Worm (Caenorhabditis elegans): ENCODE results near the gene C50C3.12.

The C50C3.12 gene

DNA sequence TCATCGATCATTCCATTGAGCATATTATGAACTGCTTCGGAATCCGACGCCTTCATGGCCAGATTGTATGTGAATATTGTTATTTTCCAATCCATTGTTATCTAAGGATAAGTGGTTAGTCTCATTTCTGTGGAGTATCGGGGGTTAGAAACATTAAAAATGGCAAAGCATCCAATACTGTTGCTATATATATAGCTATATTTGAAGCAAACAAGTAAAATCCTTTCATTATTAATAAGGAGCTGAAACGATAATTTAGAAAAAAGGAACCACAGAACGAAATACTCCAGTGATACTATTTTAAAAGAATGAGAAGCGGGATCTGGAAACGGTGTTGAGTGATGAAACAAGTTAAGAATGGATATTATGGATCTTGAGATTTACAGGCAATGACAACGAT lies 15.1 kb upstream of the C50C3.12 start, which contains the start of gene inpp-5K:
Gene inpp-5K, minus strand, starts transcription at position 101 of the 400 bp plus-strand sequence.
- TF ChIP-seq T20F7.1 (GFP tag; optimal IDR thresholded peaks at IDR 0.05) = peak; percentile 6
- no peak for TF ChIP-seq nhr-28 (tag; optimal IDR thresholded peaks at IDR 0.05)
- no peak for TF ChIP-seq duxl-1 (tag; optimal IDR thresholded peaks at IDR 0.05; ENCODE audit: poor library complexity)
- TF ChIP-seq dmd-8 (GFP tag; IDR thresholded peaks at IDR 0.05) = no peak
- no peak for TF ChIP-seq rbr-2 (tag; optimal IDR thresholded peaks at IDR 0.05)

DNA sequence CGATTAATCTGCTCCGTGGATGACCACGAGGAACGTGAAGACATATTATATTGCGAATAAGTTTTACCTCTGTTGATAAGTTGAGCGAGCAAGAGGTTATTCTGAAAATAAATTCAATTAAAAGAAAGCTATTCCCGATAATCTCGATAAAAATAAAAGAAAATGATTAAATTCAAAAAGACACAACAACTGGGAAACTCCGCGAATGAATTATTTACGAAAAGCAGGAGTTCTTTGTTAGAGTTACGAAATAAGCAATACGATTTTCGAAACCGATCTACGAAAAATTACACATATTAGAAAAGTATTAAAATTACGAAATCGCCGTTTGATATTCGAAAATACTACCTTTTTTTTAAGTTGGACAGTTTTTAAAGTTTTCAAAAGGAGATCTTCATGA lies 13.1 kb upstream of the C50C3.12 start, which contains the start of gene bath-42:
Gene bath-42, minus strand, starts transcription at position 101 of the 400 bp plus-strand sequence.
- no peak for TF ChIP-seq nhr-25 (tag; optimal IDR thresholded peaks at IDR 0.05; ENCODE audit: borderline replicate concordance, insufficient read depth)
- no peak for TF ChIP-seq F44E2.7 (GFP tag; IDR thresholded peaks at IDR 0.05)
- TF ChIP-seq zag-1 (tag; optimal IDR thresholded peaks at IDR 0.05) = no peak

DNA sequence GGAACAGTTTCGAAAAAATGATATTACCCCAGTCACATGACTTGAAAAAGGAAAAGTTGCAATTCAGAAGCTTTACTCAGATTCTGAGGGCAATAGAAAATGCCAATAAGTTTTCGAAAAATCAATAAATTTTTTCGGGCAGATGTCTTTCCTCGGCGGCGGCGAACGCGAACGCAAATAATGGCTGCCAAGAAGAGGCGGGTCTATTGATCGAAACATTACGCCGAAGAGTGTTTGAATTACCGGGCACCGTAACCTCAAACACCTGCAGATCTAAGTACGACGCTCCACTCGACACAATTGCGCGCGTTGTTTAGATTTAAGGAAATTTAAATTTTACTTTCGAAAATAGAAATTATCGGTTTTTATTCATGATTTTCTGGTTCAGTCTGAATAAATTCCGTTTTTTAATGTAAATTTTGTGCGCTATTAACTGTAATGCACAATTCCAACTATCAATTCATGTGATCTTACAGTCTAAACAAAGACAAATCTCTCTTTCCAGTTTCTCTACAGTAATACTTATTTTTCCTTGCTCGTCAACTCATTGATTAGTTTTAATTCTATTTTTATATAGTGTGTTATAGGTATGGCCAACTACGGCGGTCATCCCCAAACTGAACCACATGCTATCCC lies 12.5 kb upstream of the C50C3.12 start, which contains the start of gene prp-8:
Gene prp-8, plus strand, starts transcription at position 586 of the 636 bp plus-strand sequence.
- peak; percentile 83 for TF ChIP-seq hlh-11 (tag; optimal IDR thresholded peaks at IDR 0.05)
- peak; percentile 88 for TF ChIP-seq lin-13 (GFP tag; optimal IDR thresholded peaks at IDR 0.05)
- 0 out of 2 replicates have a peak, but pooled peaks have one; percentile 58 for TF ChIP-seq zfp-3 (GFP tag; conservative IDR thresholded peaks at IDR 0.05)
- peak; percentile 99 for TF ChIP-seq aha-1 (tag)
- TF ChIP-seq lin-38 (GFP tag; IDR thresholded peaks at IDR 0.05) = peak; percentile 79
- TF ChIP-seq ctbp-1 (GFP tag; IDR thresholded peaks at IDR 0.05) = peak; percentile 68
- TF ChIP-seq skn-1 (tag; optimal IDR thresholded peaks at IDR 0.05) = no peak
- TF ChIP-seq tra-1 (GFP tag; IDR thresholded peaks at IDR 0.05) = 0 out of 2 replicates have a peak, but pooled peaks have one; percentile 43
- peak; percentile 68; the same call in 1 of the 2 replicates for TF ChIP-seq ceh-20 (GFP tag; IDR thresholded peaks at IDR 0.05)
- TF ChIP-seq ceh-28 (tag; optimal IDR thresholded peaks at IDR 0.05) = peak; percentile 77
- TF ChIP-seq R02D3.7 (tag; optimal IDR thresholded peaks at IDR 0.05) = no peak
- no peak for TF ChIP-seq tag-97 (GFP tag; IDR thresholded peaks at IDR 0.05)
- TF ChIP-seq madf-9 (GFP tag; conservative IDR thresholded peaks at IDR 0.05) = no peak
- TF ChIP-seq hlh-30 (tag; optimal IDR thresholded peaks at IDR 0.05; ENCODE audit: insufficient read depth) = peak; percentile 91
- no peak for TF ChIP-seq F44E2.7 (GFP tag; IDR thresholded peaks at IDR 0.05)
- TF ChIP-seq Y75B8A.6 (GFP tag; IDR thresholded peaks at IDR 0.05) = peak; percentile 58; the same call in 1 of the 2 replicates
- peak; percentile 26; the same call in 1 of the 2 replicates for TF ChIP-seq vab-7 (GFP tag; IDR thresholded peaks at IDR 0.05)
- TF ChIP-seq arid-1 (GFP tag; conservative IDR thresholded peaks at IDR 0.05) = peak; percentile 74
- TF ChIP-seq dmd-9 (GFP tag; IDR thresholded peaks at IDR 0.05) = peak; percentile 50; the same call in 1 of the 2 replicates
- peak in 1 of 2 experiments; percentile 94 for TF ChIP-seq ZK546.5 (tag; optimal IDR thresholded peaks at IDR 0.05)
- peak; percentile 25 for TF ChIP-seq unc-130 (GFP tag; optimal IDR thresholded peaks at IDR 0.05)
- no peak for TF ChIP-seq mxl-2 (GFP tag; conservative IDR thresholded peaks at IDR 0.05)
- no peak for TF ChIP-seq egl-27 (tag; optimal IDR thresholded peaks at IDR 0.05)
- TF ChIP-seq F37D6.2 (tag; optimal IDR thresholded peaks at IDR 0.05) = peak; percentile 62
- TF ChIP-seq rbr-2 (tag; optimal IDR thresholded peaks at IDR 0.05) = peak; percentile 85
- TF ChIP-seq mep-1 (tag; optimal IDR thresholded peaks at IDR 0.05) = peak; percentile 90
- 0 out of 2 replicates have a peak, but pooled peaks have one; percentile 23 for TF ChIP-seq snpc-1.2 (GFP tag; IDR thresholded peaks at IDR 0.05)
- TF ChIP-seq hmg-1.1 (GFP tag; IDR thresholded peaks at IDR 0.05) = peak; percentile 76
- TF ChIP-seq lin-15B (tag; optimal IDR thresholded peaks at IDR 0.05) = peak; percentile 29
- peak; percentile 75 for TF ChIP-seq zfp-2 (tag; optimal IDR thresholded peaks at IDR 0.05)
- peak; percentile 31 for TF ChIP-seq spr-1 (tag; optimal IDR thresholded peaks at IDR 0.05)
- no peak for TF ChIP-seq php-3 (GFP tag; IDR thresholded peaks at IDR 0.05)
- peak; percentile 53; the same call in 1 of the 2 replicates for TF ChIP-seq egl-43 (GFP tag; IDR thresholded peaks at IDR 0.05)
- TF ChIP-seq nhr-25 (tag; optimal IDR thresholded peaks at IDR 0.05; ENCODE audit: borderline replicate concordance, insufficient read depth) = peak; percentile 87
- TF ChIP-seq dmd-8 (GFP tag; IDR thresholded peaks at IDR 0.05) = no peak
- peak; percentile 89 for TF ChIP-seq nhr-6 (tag; optimal IDR thresholded peaks at IDR 0.05)
- no peak for TF ChIP-seq lin-29 (GFP tag; IDR thresholded peaks at IDR 0.05)
- peak; percentile 95 for TF ChIP-seq mes-2 (tag; optimal IDR thresholded peaks at IDR 0.05; ENCODE audit: poor library complexity, severe bottlenecking)
- TF ChIP-seq ceh-44 (GFP tag; IDR thresholded peaks at IDR 0.05) = no peak
- TF ChIP-seq dmd-6 (GFP tag; IDR thresholded peaks at IDR 0.05) = peak; percentile 68

Data from whole organism, L4 larva.